Fruit fly (Drosophila melanogaster) whole organism, adult: ENCODE data around the gene glu.

Source experiments
- CG11617 ChIP-seq: fragments of 200-800 bp; sonication (Bioruptor generic); optimal IDR thresholded peaks from 2 replicates; lab custom pipeline; 2017; ENCODE audit warnings: mild to moderate bottlenecking, missing biosample characterization, missing genetic modification reagents, missing genetic modification characterization
- CG12768 ChIP-seq: fragments of 200-800 bp; sonication (Bioruptor generic); optimal IDR thresholded peaks from 2 replicates; lab custom pipeline; 2017; ENCODE audit warnings: missing biosample characterization, missing genetic modification characterization, mild to moderate bottlenecking, moderate library complexity, missing genetic modification reagents
- CG14711 ChIP-seq: fragments of 200-800 bp; sonication (Bioruptor generic); optimal IDR thresholded peaks from 2 replicates; lab custom pipeline; 2018; ENCODE audit warnings: missing biosample characterization, mild to moderate bottlenecking, missing genetic modification characterization, moderate library complexity
- CG1620 ChIP-seq: fragments of 200-800 bp; sonication (Bioruptor generic); optimal IDR thresholded peaks from 2 replicates; lab custom pipeline; 2016; ENCODE audit warnings: missing biosample characterization, missing genetic modification characterization
- CG33017 ChIP-seq: fragments of 200-800 bp; sonication (Bioruptor generic); optimal IDR thresholded peaks from 2 replicates; lab custom pipeline; 2018; ENCODE audit warnings: missing biosample characterization, mild to moderate bottlenecking, missing genetic modification characterization, moderate library complexity
- CG5204 ChIP-seq: fragments of 200-800 bp; sonication (Bioruptor generic); optimal IDR thresholded peaks from 2 replicates; lab custom pipeline; 2016; ENCODE audit warnings: missing biosample characterization, missing genetic modification characterization
- CG7045 ChIP-seq: fragments of 200-800 bp; sonication (Bioruptor generic); optimal IDR thresholded peaks from 2 replicates; lab custom pipeline; 2017; ENCODE audit warnings: missing biosample characterization, mild to moderate bottlenecking, missing genetic modification characterization
- CG7101 ChIP-seq: fragments of 200-800 bp; sonication (Bioruptor generic); optimal IDR thresholded peaks from 2 replicates; lab custom pipeline; 2018; ENCODE audit warnings: missing biosample characterization, mild to moderate bottlenecking, missing genetic modification characterization, moderate library complexity
- Clk ChIP-seq: fragments of 200-800 bp; sonication (Bioruptor generic); optimal IDR thresholded peaks from 2 replicates; lab custom pipeline; 2017; ENCODE audit warnings: missing biosample characterization, missing genetic modification characterization
- Crg-1 ChIP-seq: fragments of 200-800 bp; sonication (Bioruptor generic); optimal IDR thresholded peaks from 2 replicates; lab custom pipeline; 2016; ENCODE audit warnings: missing biosample characterization, missing genetic modification characterization
- Hr96 ChIP-seq: fragments of 200-800 bp; sonication (Bioruptor generic); optimal IDR thresholded peaks from 2 replicates; lab custom pipeline; 2016; ENCODE audit warnings: missing biosample characterization, missing genetic modification characterization
- Mnt ChIP-seq: fragments of 200-800 bp; sonication (Bioruptor generic); optimal IDR thresholded peaks from 2 replicates; lab custom pipeline; 2016; ENCODE audit warnings: missing biosample characterization, mild to moderate bottlenecking, missing genetic modification characterization
- bab1 ChIP-seq: fragments of 200-800 bp; sonication (Bioruptor generic); optimal IDR thresholded peaks from 3 replicates; lab custom pipeline; 2019; ENCODE audit warnings: missing biosample characterization, mild to moderate bottlenecking, missing genetic modification characterization, moderate library complexity
- cic ChIP-seq: fragments of 200-800 bp; sonication (Bioruptor generic); optimal IDR thresholded peaks from 2 replicates; lab custom pipeline; 2017; ENCODE audit warnings: missing biosample characterization, mild to moderate bottlenecking, missing genetic modification characterization, moderate library complexity
- cnc ChIP-seq, 2 experiments: fragments of >200 bp; optimal IDR thresholded peaks; 2 replicates each; lab custom pipeline; 2017
- kay ChIP-seq: fragments of 200-800 bp; sonication (Bioruptor generic); peaks from one replicate; lab custom pipeline; 2016; ENCODE audit warnings: missing biosample characterization, missing genetic modification characterization, borderline replicate concordance
- ovo ChIP-seq: fragments of 200-800 bp; sonication (Bioruptor generic); optimal IDR thresholded peaks from 2 replicates; lab custom pipeline; 2016; ENCODE audit warnings: missing biosample characterization, missing genetic modification characterization
- pad ChIP-seq: fragments of 200-800 bp; sonication (Bioruptor generic); optimal IDR thresholded peaks from 3 replicates; lab custom pipeline; 2017; ENCODE audit warnings: missing biosample characterization, missing genetic modification characterization, mild to moderate bottlenecking, moderate library complexity, missing genetic modification reagents
- tj ChIP-seq: fragments of 200-800 bp; sonication (Bioruptor generic); optimal IDR thresholded peaks from 3 replicates; lab custom pipeline; 2017; ENCODE audit warnings: missing biosample characterization, mild to moderate bottlenecking, missing genetic modification characterization, moderate library complexity
- toe ChIP-seq: fragments of 200-800 bp; sonication (Bioruptor generic); optimal IDR thresholded peaks from 2 replicates; lab custom pipeline; 2016; ENCODE audit warnings: missing biosample characterization, missing genetic modification characterization

glu gene

dm6 chr2L:16738206-16738900 lies at the start of gene glu, which contains the start of gene ChLD3:
Gene glu (minus strand): TSS chr2L:16738388.
Gene ChLD3 (plus strand): TSS chr2L:16738850.
- no peak for TF ChIP-seq toe (GFP tag; lab: Kevin White, UChicago)
- TF ChIP-seq cic (GFP tag; lab: Kevin White, UChicago): no peak
- TF ChIP-seq Mnt (GFP tag; lab: Kevin White, UChicago): no peak
- no peak for TF ChIP-seq ovo (GFP tag; lab: Kevin White, UChicago)
- TF ChIP-seq cnc (optimal IDR thresholded peaks at IDR 0.05; lab: Kevin White, UChicago): no peak
- TF ChIP-seq CG12768: no peak
- no peak for TF ChIP-seq Hr96 (GFP tag; lab: Kevin White, UChicago)
- TF ChIP-seq CG5204 (GFP tag; lab: Kevin White, UChicago): no peak
- TF ChIP-seq CG33017 (tag; lab: Kevin White, UChicago): no peak
- no peak for TF ChIP-seq Clk
- no peak for TF ChIP-seq tj (GFP tag; lab: Kevin White, UChicago)
- TF ChIP-seq CG7101 (tag; lab: Kevin White, UChicago): no peak
- TF ChIP-seq pad (GFP tag; lab: Kevin White, UChicago): no peak
- no peak for TF ChIP-seq Crg-1 (GFP tag; lab: Kevin White, UChicago)
- no peak for TF ChIP-seq bab1 (GFP tag; lab: Kevin White, UChicago)
- TF ChIP-seq CG7045 (GFP tag; lab: Kevin White, UChicago): no peak
- no peak for TF ChIP-seq CG14711 (tag; lab: Kevin White, UChicago)
- TF ChIP-seq CG1620 (GFP tag; lab: Kevin White, UChicago): no peak
- TF ChIP-seq kay (GFP tag; lab: Kevin White, UChicago): no peak
- TF ChIP-seq CG11617 (GFP tag; lab: Kevin White, UChicago): no peak

- TF ChIP-seq kay (GFP tag; lab: Kevin White, UChicago) (no peak), CG1620 (GFP tag; lab: Kevin White, UChicago) (no peak)
Observed at dm6 chr2L:16787548-16787947, 49.4 kb upstream of the glu start.

dm6 chr2L:16766070-16766752 lies 28.0 kb upstream of the glu start, which contains the start of gene Mhc:
Gene Mhc (plus strand): TSS chr2L:16766566.
- TF ChIP-seq CG33017 (tag; lab: Kevin White, UChicago): no peak
- no peak for TF ChIP-seq CG14711 (tag; lab: Kevin White, UChicago)
- TF ChIP-seq Clk: no peak
- no peak for TF ChIP-seq bab1 (GFP tag; lab: Kevin White, UChicago)
- TF ChIP-seq Hr96 (GFP tag; lab: Kevin White, UChicago): no peak
- TF ChIP-seq cic (GFP tag; lab: Kevin White, UChicago): no peak

dm6 chr2L:16764480-16764879 lies 26.3 kb upstream of the glu start:
- no peak for TF ChIP-seq CG7101 (tag; lab: Kevin White, UChicago)
- no peak for TF ChIP-seq bab1 (GFP tag; lab: Kevin White, UChicago)
- no peak for TF ChIP-seq Clk
- TF ChIP-seq CG33017 (tag; lab: Kevin White, UChicago): no peak
- TF ChIP-seq CG1620 (GFP tag; lab: Kevin White, UChicago): no peak
- no peak for TF ChIP-seq CG11617 (GFP tag; lab: Kevin White, UChicago)
- no peak for TF ChIP-seq toe (GFP tag; lab: Kevin White, UChicago)
- no peak for TF ChIP-seq ovo (GFP tag; lab: Kevin White, UChicago)
- no peak for TF ChIP-seq Crg-1 (GFP tag; lab: Kevin White, UChicago)
- TF ChIP-seq tj (GFP tag; lab: Kevin White, UChicago): no peak
- no peak for TF ChIP-seq CG14711 (tag; lab: Kevin White, UChicago)
- TF ChIP-seq pad (GFP tag; lab: Kevin White, UChicago): no peak
- no peak for TF ChIP-seq cic (GFP tag; lab: Kevin White, UChicago)
- no peak for TF ChIP-seq CG12768
- TF ChIP-seq kay (GFP tag; lab: Kevin White, UChicago): no peak
- no peak for TF ChIP-seq CG5204 (GFP tag; lab: Kevin White, UChicago)
- TF ChIP-seq CG7045 (GFP tag; lab: Kevin White, UChicago): no peak
- TF ChIP-seq Hr96 (GFP tag; lab: Kevin White, UChicago): no peak
- no peak for TF ChIP-seq Mnt (GFP tag; lab: Kevin White, UChicago)
- no peak for TF ChIP-seq cnc (optimal IDR thresholded peaks at IDR 0.05; lab: Kevin White, UChicago)

- TF ChIP-seq Mnt (GFP tag; lab: Kevin White, UChicago) (no peak), CG14711 (tag; lab: Kevin White, UChicago) (no peak), CG1620 (GFP tag; lab: Kevin White, UChicago) (no peak), kay (GFP tag; lab: Kevin White, UChicago) (no peak)
Observed at dm6 chr2L:16761891-16762290, 23.7 kb upstream of the glu start.
